Fruit fly (Drosophila melanogaster) whole organism, embryonic: ENCODE measurements around the gene KFase.

Source experiments
- Abd-B ChIP-seq: fragments of 200-800 bp; sonication (Bioruptor generic); optimal IDR thresholded peaks from 2 replicates; lab custom pipeline; 2018; ENCODE audit warnings: missing biosample characterization, mild to moderate bottlenecking, missing genetic modification characterization, moderate library complexity
- Ada2b ChIP-seq: fragments of 200-800 bp; sonication (Bioruptor generic); IDR thresholded peaks from 2 replicates; pipeline ENCODE4 v1.3.6; 2022; ENCODE audit warnings: missing biosample characterization, missing genetic modification characterization
- Atf3 ChIP-seq: fragments of 200-800 bp; sonication (Bioruptor generic); optimal IDR thresholded peaks from 3 replicates; lab custom pipeline; 2016; ENCODE audit warnings: missing biosample characterization, missing genetic modification characterization
- Blimp-1 ChIP-seq: fragments of 200-800 bp; sonication (Bioruptor generic); optimal IDR thresholded peaks from 3 replicates; lab custom pipeline; 2018; ENCODE audit warnings: missing biosample characterization, missing genetic modification characterization, mild to moderate bottlenecking, moderate library complexity, missing genetic modification reagents
- CG10321 ChIP-seq: fragments of 200-800 bp; sonication (Bioruptor generic); IDR thresholded peaks from 2 replicates; pipeline ENCODE4 v1.3.6; 2022; ENCODE audit warnings: missing biosample characterization, missing genetic modification characterization
- CG10431 ChIP-seq: fragments of 200-800 bp; sonication (Bioruptor generic); optimal IDR thresholded peaks from 3 replicates; lab custom pipeline; 2018; ENCODE audit warnings: missing biosample characterization, mild to moderate bottlenecking, missing genetic modification characterization
- CG10959 ChIP-seq: fragments of 200-800 bp; sonication (Bioruptor generic); IDR thresholded peaks from 2 replicates; pipeline ENCODE4 v1.3.6; 2022; ENCODE audit warnings: missing biosample characterization, missing genetic modification characterization
- CG11093 ChIP-seq: fragments of 200-800 bp; sonication (Bioruptor generic); IDR thresholded peaks from 3 replicates; pipeline ENCODE4 v1.3.6; 2022; ENCODE audit warnings: missing biosample characterization, missing genetic modification characterization
- CG11398 ChIP-seq: fragments of 200-800 bp; sonication (Bioruptor generic); optimal IDR thresholded peaks from 2 replicates; lab custom pipeline; 2016; ENCODE audit warnings: missing biosample characterization, missing genetic modification characterization
- CG12769 ChIP-seq: fragments of 200-800 bp; sonication (Bioruptor generic); optimal IDR thresholded peaks from 2 replicates; lab custom pipeline; 2019; ENCODE audit warnings: missing biosample characterization, mild to moderate bottlenecking, missing genetic modification characterization, moderate library complexity
- CG13624 ChIP-seq: fragments of 200-800 bp; sonication (Bioruptor generic); optimal IDR thresholded peaks from 2 replicates; lab custom pipeline; 2016; ENCODE audit warnings: missing biosample characterization, missing genetic modification characterization
- CG13894 ChIP-seq: fragments of 200-800 bp; sonication (Bioruptor generic); optimal IDR thresholded peaks from 3 replicates; lab custom pipeline; 2018; ENCODE audit warnings: missing biosample characterization, mild to moderate bottlenecking, missing genetic modification characterization, moderate library complexity
- CG15479 ChIP-seq: fragments of 200-800 bp; sonication (Bioruptor generic); optimal IDR thresholded peaks from 3 replicates; lab custom pipeline; 2019; ENCODE audit warnings: missing biosample characterization, mild to moderate bottlenecking, missing genetic modification characterization, moderate library complexity
- CG1603 ChIP-seq: fragments of 200-800 bp; sonication (Bioruptor generic); optimal IDR thresholded peaks from 2 replicates; lab custom pipeline; 2019; ENCODE audit warnings: missing biosample characterization, mild to moderate bottlenecking, missing genetic modification characterization, moderate library complexity
- CG17612 ChIP-seq: fragments of 200-800 bp; sonication (Bioruptor generic); IDR thresholded peaks from 2 replicates; pipeline ENCODE4 v1.3.6; 2022; ENCODE audit warnings: missing biosample characterization, missing genetic modification characterization
- CG18476 ChIP-seq: fragments of 200-800 bp; sonication (Bioruptor generic); optimal IDR thresholded peaks from 2 replicates; lab custom pipeline; 2016; ENCODE audit warnings: missing biosample characterization, mild to moderate bottlenecking, missing genetic modification characterization
- CG30403 ChIP-seq: fragments of 200-800 bp; sonication (Bioruptor generic); optimal IDR thresholded peaks from 3 replicates; lab custom pipeline; 2016; ENCODE audit warnings: missing biosample characterization, missing genetic modification characterization
- CG4282 ChIP-seq: fragments of 200-800 bp; sonication (Bioruptor generic); optimal IDR thresholded peaks from 2 replicates; lab custom pipeline; 2016; ENCODE audit warnings: missing biosample characterization, missing genetic modification characterization
- CG6175 ChIP-seq: fragments of 200-800 bp; sonication (Bioruptor generic); IDR thresholded peaks from 3 replicates; pipeline ENCODE4 v1.3.6; 2022; ENCODE audit warnings: missing biosample characterization, missing genetic modification characterization
- CG7556 ChIP-seq: fragments of 200-800 bp; sonication (Bioruptor generic); optimal IDR thresholded peaks from 2 replicates; lab custom pipeline; 2017; ENCODE audit warnings: missing biosample characterization, mild to moderate bottlenecking, missing genetic modification characterization
- CG7928 ChIP-seq: fragments of 200-800 bp; sonication (Bioruptor generic); optimal IDR thresholded peaks from 2 replicates; lab custom pipeline; 2017; ENCODE audit warnings: missing biosample characterization, mild to moderate bottlenecking, missing genetic modification characterization
- CG8281 ChIP-seq: fragments of 200-800 bp; sonication (Bioruptor generic); optimal IDR thresholded peaks from 2 replicates; lab custom pipeline; 2018; ENCODE audit warnings: missing biosample characterization, mild to moderate bottlenecking, missing genetic modification characterization, moderate library complexity
- CG8765 ChIP-seq: fragments of 200-800 bp; sonication (Bioruptor generic); IDR thresholded peaks from 2 replicates; pipeline ENCODE4 v1.3.6; 2022; ENCODE audit warnings: missing biosample characterization, missing genetic modification characterization
- Camta ChIP-seq: fragments of 200-800 bp; sonication (Bioruptor generic); optimal IDR thresholded peaks from 2 replicates; lab custom pipeline; 2016; ENCODE audit warnings: missing biosample characterization, missing genetic modification characterization
- E2f1 ChIP-seq: fragments of 200-800 bp; sonication (Bioruptor generic); IDR thresholded peaks from 2 replicates; pipeline ENCODE4 v1.3.6; 2022; ENCODE audit warnings: missing biosample characterization, missing genetic modification characterization
- HHEX ChIP-seq: fragments of 200-800 bp; sonication (Bioruptor generic); optimal IDR thresholded peaks from 3 replicates; lab custom pipeline; 2017; ENCODE audit warnings: missing biosample characterization, mild to moderate bottlenecking, missing genetic modification characterization, missing genetic modification reagents
- HLH4C ChIP-seq: fragments of 200-800 bp; sonication (Bioruptor generic); IDR thresholded peaks from 3 replicates; pipeline ENCODE4 v1.3.6; 2022; ENCODE audit warnings: missing biosample characterization, missing genetic modification characterization; ENCODE audit not compliant: partially characterized antibody
- Hr78 ChIP-seq, 2 experiments: fragments of 200-800 bp in 1 of 2; fragments of >200 bp in 1 of 2; sonication (Bioruptor generic) in 1 of 2; optimal IDR thresholded peaks; 2 replicates each; lab custom pipeline; 2017 to 2019; ENCODE audit warnings: missing biosample characterization in 2 of 2, missing genetic modification characterization in 2 of 2, mild to moderate bottlenecking in 1 of 2, moderate library complexity in 1 of 2
- Lpt ChIP-seq: fragments of >200 bp; optimal IDR thresholded peaks from 2 replicates; lab custom pipeline; 2018; ENCODE audit warnings: missing biosample characterization, missing genetic modification characterization
- disco-r ChIP-seq: fragments of 200-800 bp; sonication (Bioruptor generic); optimal IDR thresholded peaks from 2 replicates; lab custom pipeline; 2016; ENCODE audit warnings: missing biosample characterization, missing genetic modification characterization
- grn ChIP-seq: fragments of 200-800 bp; sonication (Bioruptor generic); optimal IDR thresholded peaks from 3 replicates; lab custom pipeline; 2017; ENCODE audit warnings: missing biosample characterization, missing genetic modification characterization
- h ChIP-seq: fragments of >200 bp; optimal IDR thresholded peaks from 2 replicates; lab custom pipeline; 2017
- ham ChIP-seq: fragments of 200-800 bp; sonication (Bioruptor generic); IDR thresholded peaks from 2 replicates; pipeline ENCODE4 v1.3.6; 2022; ENCODE audit warnings: missing biosample characterization, missing genetic modification characterization
- ken ChIP-seq: fragments of 200-800 bp; sonication (Bioruptor generic); IDR thresholded peaks from 3 replicates; pipeline ENCODE4 v1.3.6; 2022; ENCODE audit warnings: missing biosample characterization, missing genetic modification characterization
- lov ChIP-seq, 2 experiments: fragments of 200-800 bp in 1 of 2; fragments of >200 bp in 1 of 2; sonication (Bioruptor generic) in 1 of 2; IDR thresholded peaks in 1 of 2; optimal IDR thresholded peaks in 1 of 2; 2 replicates in 1 of 2; 3 replicates in 1 of 2; pipeline versions ENCODE4 v1.3.6 to Lab custom; 2017 to 2022; ENCODE audit warnings: missing biosample characterization in 1 of 2, missing genetic modification characterization in 1 of 2
- maf-S ChIP-seq: fragments of 200-800 bp; sonication (Bioruptor generic); optimal IDR thresholded peaks from 2 replicates; lab custom pipeline; 2016; ENCODE audit warnings: missing biosample characterization, missing genetic modification characterization
- nom ChIP-seq: fragments of 200-800 bp; sonication (Bioruptor generic); optimal IDR thresholded peaks from 2 replicates; lab custom pipeline; 2017; ENCODE audit warnings: missing biosample characterization, missing genetic modification characterization, mild to moderate bottlenecking, moderate library complexity, missing genetic modification reagents
- org-1 ChIP-seq: fragments of 200-800 bp; sonication (Bioruptor generic); optimal IDR thresholded peaks from 2 replicates; lab custom pipeline; 2017; ENCODE audit warnings: missing biosample characterization, missing genetic modification characterization
- p53 ChIP-seq: fragments of 200-800 bp; sonication (Bioruptor generic); optimal IDR thresholded peaks from 2 replicates; lab custom pipeline; 2016; ENCODE audit warnings: missing biosample characterization, missing genetic modification characterization
- pum ChIP-seq: fragments of 200-800 bp; sonication (Bioruptor generic); optimal IDR thresholded peaks from 2 replicates; lab custom pipeline; 2016; ENCODE audit warnings: missing biosample characterization, missing genetic modification characterization
- scrt ChIP-seq: fragments of 200-800 bp; sonication (Bioruptor generic); optimal IDR thresholded peaks from 2 replicates; lab custom pipeline; 2018; ENCODE audit warnings: missing biosample characterization, mild to moderate bottlenecking, missing genetic modification characterization, moderate library complexity
- sisA ChIP-seq: fragments of 200-800 bp; sonication (Bioruptor generic); IDR thresholded peaks from 2 replicates; pipeline ENCODE4 v1.3.6; 2022; ENCODE audit warnings: missing biosample characterization, missing genetic modification characterization
- slbo ChIP-seq: fragments of 200-800 bp; sonication (Bioruptor generic); IDR thresholded peaks from 2 replicates; pipeline ENCODE4 v1.3.6; 2022; ENCODE audit warnings: missing biosample characterization, missing genetic modification characterization
- sna ChIP-seq: fragments of 200-800 bp; sonication (Bioruptor generic); IDR thresholded peaks from 2 replicates; pipeline ENCODE4 v1.3.6; 2022; ENCODE audit warnings: missing biosample characterization, missing genetic modification characterization; ENCODE audit not compliant: partially characterized antibody
- sqz ChIP-seq: fragments of 200-800 bp; sonication (Bioruptor generic); optimal IDR thresholded peaks from 3 replicates; lab custom pipeline; 2018; ENCODE audit warnings: missing biosample characterization, mild to moderate bottlenecking, missing genetic modification characterization
- ssp ChIP-seq: fragments of 200-800 bp; sonication (Bioruptor generic); IDR thresholded peaks from 2 replicates; pipeline ENCODE4 v1.3.6; 2022; ENCODE audit warnings: missing biosample characterization, missing genetic modification characterization
- stc ChIP-seq: fragments of 200-800 bp; sonication (Bioruptor generic); IDR thresholded peaks from 2 replicates; pipeline ENCODE4 v1.3.6; 2022; ENCODE audit warnings: missing biosample characterization, missing genetic modification characterization
- ttk ChIP-seq: fragments of 200-800 bp; sonication (Bioruptor generic); IDR thresholded peaks from 2 replicates; pipeline ENCODE4 v2.1.2; 2022; ENCODE audit warnings: missing biosample characterization, missing genetic modification characterization
- wek ChIP-seq: fragments of 200-800 bp; sonication (Bioruptor generic); optimal IDR thresholded peaks from 3 replicates; lab custom pipeline; 2018; ENCODE audit warnings: missing biosample characterization, mild to moderate bottlenecking, missing genetic modification characterization, moderate library complexity

KFase gene

dm6 chr2L:6455955-6456599, 32.5 kb downstream of the KFase start, which contains the start of gene frj (continued):
- TF ChIP-seq p53 (GFP tag; lab: Kevin White, UChicago) (peak; percentile 60), ssp (GFP tag; lab: Robert Waterston, UW) (peak; percentile 99), CG13624 (peak; percentile 68), CG10959 (GFP tag; lab: Robert Waterston, UW) (peak; percentile 48), CG8765 (peak; percentile 60; the same call in 1 of the 2 replicates), maf-S (GFP tag; lab: Kevin White, UChicago) (peak; percentile 79), Ada2b (peak; percentile 31; the same call in 1 of the 2 replicates), sqz (GFP tag; lab: Kevin White, UChicago) (no peak), CG18476 (GFP tag; lab: Kevin White, UChicago) (peak; percentile 33), CG13894 (tag; lab: Kevin White, UChicago) (peak; percentile 51), CG7928 (peak; percentile 54), stc (0 out of 2 replicates have a peak, but pooled peaks have one; percentile 5), CG30403 (peak; percentile 78), Lpt (GFP tag; lab: Kevin White, UChicago) (no peak), CG12769 (peak; percentile 57), CG6175 (0 out of 3 replicates have a peak, but pooled peaks have one; percentile 41), lov (optimal IDR thresholded peaks at IDR 0.05; lab: Kevin White, UChicago) (no peak), lov (GFP tag; IDR thresholded peaks at IDR 0.05; lab: Robert Waterston, UW) (peak; percentile 47; the same call in 1 of the 3 replicates), org-1 (GFP tag; lab: Kevin White, UChicago) (no peak), CG15479 (GFP tag; lab: Kevin White, UChicago) (no peak), CG17612 (no peak), Camta (peak; percentile 21), ken (GFP tag; lab: Robert Waterston, UW) (peak; percentile 74; the same call in 2 of the 3 replicates), h (lab: Kevin White, UChicago) (no peak), E2f1 (0 out of 2 replicates have a peak, but pooled peaks have one; percentile 32), slbo (peak; percentile 84), sisA (peak; percentile 68), HHEX (GFP tag; lab: Kevin White, UChicago) (no peak), CG10431 (GFP tag; lab: Kevin White, UChicago) (no peak), CG11093 (GFP tag; lab: Robert Waterston, UW) (no peak), wek (no peak), pum (GFP tag; lab: Kevin White, UChicago) (peak; percentile 68), scrt (GFP tag; lab: Kevin White, UChicago) (no peak), HLH4C (0 out of 3 replicates have a peak, but pooled peaks have one; percentile 45), CG10321 (GFP tag; lab: Robert Waterston, UW) (no peak), CG7556 (GFP tag; lab: Kevin White, UChicago) (peak; percentile 32), CG8281 (tag; lab: Kevin White, UChicago) (peak; percentile 24), sna (peak; percentile 68), CG4282 (GFP tag; lab: Kevin White, UChicago) (peak; percentile 66), Abd-B (peak; percentile 80), nom (GFP tag; lab: Kevin White, UChicago) (no peak), Atf3 (GFP tag; lab: Kevin White, UChicago) (peak; percentile 60), CG11398 (GFP tag; lab: Kevin White, UChicago) (peak; percentile 24), Hr78 (GFP tag; optimal IDR thresholded peaks at IDR 0.05; lab: Kevin White, UChicago) (no peak), Blimp-1 (GFP tag; lab: Kevin White, UChicago) (peak; percentile 55), ttk (peak; percentile 51; the same call in 1 of the 2 replicates), CG1603 (peak; percentile 88), disco-r (GFP tag; lab: Kevin White, UChicago) (no peak), grn (GFP tag; lab: Kevin White, UChicago) (no peak), ham (no peak)
